Fruit fly (Drosophila melanogaster) whole organism, pupa: ENCODE data around the gene CG3071.

ENCODE experiments used
- CG10348 ChIP-seq: fragments of 200-800 bp; sonication (Bioruptor generic); IDR thresholded peaks from 2 replicates; pipeline ENCODE4 v1.3.6; 2022; ENCODE audit warnings: missing biosample characterization, missing genetic modification characterization
- CG12605 ChIP-seq: fragments of 200-800 bp; sonication (Bioruptor generic); IDR thresholded peaks from 2 replicates; pipeline ENCODE4 v1.3.6; 2022; ENCODE audit warnings: missing biosample characterization, missing genetic modification characterization
- CG13204 ChIP-seq: fragments of 200-800 bp; sonication (Bioruptor generic); optimal IDR thresholded peaks from 2 replicates; lab custom pipeline; 2018; ENCODE audit warnings: missing biosample characterization, mild to moderate bottlenecking, missing genetic modification characterization, moderate library complexity
- CG14655 ChIP-seq: fragments of 200-800 bp; sonication (Bioruptor generic); optimal IDR thresholded peaks from 3 replicates; lab custom pipeline; 2017; ENCODE audit warnings: mild to moderate bottlenecking, missing biosample characterization, missing genetic modification reagents, missing genetic modification characterization
- CG15710 ChIP-seq: fragments of 200-800 bp; sonication (Bioruptor generic); optimal IDR thresholded peaks from 2 replicates; lab custom pipeline; 2018; ENCODE audit warnings: missing biosample characterization, mild to moderate bottlenecking, missing genetic modification characterization, moderate library complexity
- CG17806 ChIP-seq: fragments of 200-800 bp; sonication (Bioruptor generic); optimal IDR thresholded peaks from 2 replicates; lab custom pipeline; 2018; ENCODE audit warnings: missing biosample characterization, mild to moderate bottlenecking, missing genetic modification characterization, moderate library complexity
- CG32121 ChIP-seq: fragments of 200-800 bp; sonication (Bioruptor generic); IDR thresholded peaks from 2 replicates; pipeline ENCODE4 v1.3.6; 2022; ENCODE audit warnings: missing biosample characterization, missing genetic modification characterization
- CG34367 ChIP-seq: fragments of 200-800 bp; sonication (Bioruptor generic); optimal IDR thresholded peaks from 2 replicates; lab custom pipeline; 2018; ENCODE audit warnings: missing biosample characterization, mild to moderate bottlenecking, missing genetic modification characterization
- CG4496 ChIP-seq: fragments of 200-800 bp; sonication (Bioruptor generic); IDR thresholded peaks from 3 replicates; pipeline ENCODE4 v1.3.6; 2022; ENCODE audit warnings: missing biosample characterization, missing genetic modification characterization
- CG8159 ChIP-seq: fragments of 200-800 bp; sonication (Bioruptor generic); optimal IDR thresholded peaks from 3 replicates; lab custom pipeline; 2018; ENCODE audit warnings: missing biosample characterization, mild to moderate bottlenecking, missing genetic modification characterization, moderate library complexity
- CG8301 ChIP-seq: fragments of 200-800 bp; sonication (Bioruptor generic); optimal IDR thresholded peaks from 2 replicates; lab custom pipeline; 2018; ENCODE audit warnings: missing biosample characterization, mild to moderate bottlenecking, missing genetic modification characterization
- CG9948 ChIP-seq: fragments of 200-800 bp; sonication (Bioruptor generic); optimal IDR thresholded peaks from 2 replicates; lab custom pipeline; 2018; ENCODE audit warnings: missing biosample characterization, mild to moderate bottlenecking, missing genetic modification characterization, moderate library complexity
- D1 ChIP-seq: fragments of 200-800 bp; sonication (Bioruptor generic); optimal IDR thresholded peaks from 2 replicates; lab custom pipeline; 2018; ENCODE audit warnings: missing biosample characterization, mild to moderate bottlenecking, missing genetic modification characterization, moderate library complexity
- EcR ChIP-seq: fragments of 200-800 bp; sonication (Bioruptor generic); optimal IDR thresholded peaks from 3 replicates; lab custom pipeline; 2019; ENCODE audit warnings: missing biosample characterization, missing genetic modification characterization, mild to moderate bottlenecking, moderate library complexity, missing genetic modification reagents
- Ets98B ChIP-seq: fragments of 200-800 bp; sonication (Bioruptor generic); IDR thresholded peaks from 2 replicates; pipeline ENCODE4 v1.3.6; 2022; ENCODE audit warnings: missing biosample characterization, missing genetic modification characterization
- Pif1A ChIP-seq: fragments of 200-800 bp; sonication (Bioruptor generic); optimal IDR thresholded peaks from 3 replicates; lab custom pipeline; 2016; ENCODE audit warnings: missing biosample characterization, missing genetic modification characterization
- Pif1B ChIP-seq: fragments of 200-800 bp; sonication (Bioruptor generic); optimal IDR thresholded peaks from 3 replicates; lab custom pipeline; 2016; ENCODE audit warnings: missing biosample characterization, missing genetic modification characterization
- Snoo ChIP-seq: fragments of 200-800 bp; sonication (Bioruptor generic); optimal IDR thresholded peaks from 3 replicates; lab custom pipeline; 2017; ENCODE audit warnings: missing biosample characterization, mild to moderate bottlenecking, missing genetic modification characterization, inconsistent platforms
- fd96Ca ChIP-seq: fragments of 200-800 bp; sonication (Bioruptor generic); IDR thresholded peaks from 3 replicates; pipeline ENCODE4 v1.3.6; 2022; ENCODE audit warnings: missing biosample characterization, missing genetic modification characterization
- gl ChIP-seq: fragments of 200-800 bp; sonication (Bioruptor generic); optimal IDR thresholded peaks from 2 replicates; lab custom pipeline; 2018; ENCODE audit warnings: missing biosample characterization, mild to moderate bottlenecking, missing genetic modification characterization
- rn ChIP-seq: fragments of 200-800 bp; sonication (Bioruptor generic); IDR thresholded peaks from 2 replicates; pipeline ENCODE4 v1.3.6; 2022; ENCODE audit warnings: missing biosample characterization, missing genetic modification characterization

CG3071 gene

dm6 chrX:2291023-2291422 is 28.4 kb downstream of the CG3071 start:
- TF ChIP-seq CG10348 (GFP tag; lab: Robert Waterston, UW) (no peak), CG17806 (no peak), CG34367 (tag; lab: Kevin White, UChicago) (no peak), fd96Ca (GFP tag; lab: Robert Waterston, UW) (no peak), CG13204 (no peak), CG4496 (GFP tag; lab: Robert Waterston, UW) (no peak), Snoo (tag; lab: Kevin White, UChicago) (no peak), EcR (GFP tag; lab: Kevin White, UChicago) (no peak), CG32121 (no peak), Ets98B (no peak), CG9948 (no peak), CG12605 (no peak), D1 (no peak)

dm6 chrX:2292410-2292809 is 29.8 kb downstream of the CG3071 start:
- TF ChIP-seq CG13204 (peak; percentile 42), D1 (no peak), CG10348 (GFP tag; lab: Robert Waterston, UW) (no peak), EcR (GFP tag; lab: Kevin White, UChicago) (peak; percentile 71), gl (tag; lab: Kevin White, UChicago) (no peak)

- TF ChIP-seq CG17806, result peak; percentile 93
- TF ChIP-seq Pif1B, result peak; percentile 91
- peak; percentile 87 for TF ChIP-seq CG13204
- TF ChIP-seq Ets98B, result peak; percentile 94
- TF ChIP-seq fd96Ca (GFP tag; lab: Robert Waterston, UW), result peak; percentile 80; the same call in 2 of the 3 replicates
- peak; percentile 76 for TF ChIP-seq CG12605
- peak; percentile 94 for TF ChIP-seq CG34367 (tag; lab: Kevin White, UChicago)
- TF ChIP-seq CG4496 (GFP tag; lab: Robert Waterston, UW), result peak; percentile 93
- TF ChIP-seq Snoo (tag; lab: Kevin White, UChicago), result peak; percentile 95
- TF ChIP-seq CG15710 (tag; lab: Kevin White, UChicago), result peak; percentile 95
- TF ChIP-seq CG14655 (GFP tag; lab: Kevin White, UChicago), result peak; percentile 96
- peak; percentile 94 for TF ChIP-seq Pif1A (GFP tag; lab: Kevin White, UChicago)
- TF ChIP-seq CG10348 (GFP tag; lab: Robert Waterston, UW), result peak; percentile 60
- TF ChIP-seq CG8159 (tag; lab: Kevin White, UChicago), result peak; percentile 97
- peak; percentile 93 for TF ChIP-seq gl (tag; lab: Kevin White, UChicago)
- peak; percentile 96 for TF ChIP-seq CG8301
- peak; percentile 73 for TF ChIP-seq rn (GFP tag; lab: Robert Waterston, UW)
- TF ChIP-seq CG9948, result peak; percentile 94
- peak; percentile 78 for TF ChIP-seq EcR (GFP tag; lab: Kevin White, UChicago)
- peak; percentile 93 for TF ChIP-seq CG32121
- TF ChIP-seq D1, result peak; percentile 89
These were observed 30.8 kb downstream of the CG3071 start, which contains the start of gene CG2865 for dm6 chrX:2293294-2293988. Gene CG2865, minus strand, starts transcription at chrX:2293411.

dm6 chrX:2294474-2295434 is 32.1 kb downstream of the CG3071 start:
- TF ChIP-seq CG9948 (peak; percentile 36), CG32121 (peak; percentile 68), CG10348 (GFP tag; lab: Robert Waterston, UW) (no peak), Pif1A (GFP tag; lab: Kevin White, UChicago) (peak; percentile 73), fd96Ca (GFP tag; lab: Robert Waterston, UW) (peak; percentile 65; the same call in 1 of the 3 replicates), CG8301 (peak; percentile 30), CG14655 (GFP tag; lab: Kevin White, UChicago) (peak; percentile 47), gl (tag; lab: Kevin White, UChicago) (peak; percentile 28), CG34367 (tag; lab: Kevin White, UChicago) (peak; percentile 34), rn (GFP tag; lab: Robert Waterston, UW) (0 out of 2 replicates have a peak, but pooled peaks have one; percentile 23), Snoo (tag; lab: Kevin White, UChicago) (peak; percentile 73), CG12605 (0 out of 2 replicates have a peak, but pooled peaks have one; percentile 38), Pif1B (peak; percentile 65), EcR (GFP tag; lab: Kevin White, UChicago) (peak; percentile 91), CG4496 (GFP tag; lab: Robert Waterston, UW) (peak; percentile 81), D1 (no peak), CG13204 (no peak), CG15710 (tag; lab: Kevin White, UChicago) (peak; percentile 6), CG8159 (tag; lab: Kevin White, UChicago) (peak; percentile 21), CG17806 (peak; percentile 26), Ets98B (peak; percentile 77)
- TF ChIP-seq, all 21 proteins: peak for 18

- TF ChIP-seq CG12605, result peak; percentile 42; the same call in 1 of the 2 replicates
- 0 out of 2 replicates have a peak, but pooled peaks have one; percentile 54 for TF ChIP-seq Ets98B
- TF ChIP-seq D1, result no peak
These were observed 33.0 kb downstream of the CG3071 start, which contains the start of gene Raf for dm6 chrX:2295435-2296229. Gene Raf, plus strand, starts transcription at chrX:2295466.
